Fruit fly (Drosophila melanogaster) whole organism, embryonic: ENCODE results near the gene CG16995.

Experiments used
- Awh ChIP-seq: fragments of 200-800 bp; sonication (Bioruptor generic); IDR thresholded peaks from 2 replicates; pipeline ENCODE4, ENCODE4 v1.3.6; 2022; ENCODE audit warnings: missing biosample characterization, missing genetic modification characterization
- B-H2 ChIP-seq: fragments of 200-800 bp; sonication (Bioruptor generic); optimal IDR thresholded peaks from 2 replicates; lab custom pipeline; 2018; ENCODE audit warnings: missing biosample characterization, mild to moderate bottlenecking, missing genetic modification characterization
- Bteb2 ChIP-seq: fragments of 200-800 bp; sonication (Bioruptor generic); optimal IDR thresholded peaks from 2 replicates; lab custom pipeline; 2016; ENCODE audit warnings: missing biosample characterization, missing genetic modification characterization
- CG11247 ChIP-seq: fragments of 200-800 bp; sonication (Bioruptor generic); IDR thresholded peaks from 2 replicates; pipeline ENCODE4 v1.3.6; 2022; ENCODE audit warnings: missing biosample characterization, missing genetic modification characterization
- CG12391 ChIP-seq: fragments of 200-800 bp; sonication (Bioruptor generic); optimal IDR thresholded peaks from 3 replicates; lab custom pipeline; 2018; ENCODE audit warnings: missing biosample characterization, mild to moderate bottlenecking, missing genetic modification characterization, moderate library complexity
- CG12942 ChIP-seq: fragments of 200-800 bp; sonication (Bioruptor generic); optimal IDR thresholded peaks from 3 replicates; lab custom pipeline; 2016; ENCODE audit warnings: missing biosample characterization, missing genetic modification characterization
- CG14667 ChIP-seq: fragments of 200-800 bp; sonication (Bioruptor generic); IDR thresholded peaks from 2 replicates; pipeline ENCODE4 v1.3.6; 2022; ENCODE audit warnings: missing biosample characterization, missing genetic modification characterization
- CG17359 ChIP-seq: fragments of 200-800 bp; sonication (Bioruptor generic); optimal IDR thresholded peaks from 3 replicates; lab custom pipeline; 2018; ENCODE audit warnings: missing biosample characterization, mild to moderate bottlenecking, missing genetic modification characterization, moderate library complexity
- CG17361 ChIP-seq: fragments of 200-800 bp; sonication (Bioruptor generic); IDR thresholded peaks from 3 replicates; pipeline ENCODE4 v1.3.6; 2022; ENCODE audit warnings: missing biosample characterization, missing genetic modification characterization
- CG18262 ChIP-seq: fragments of 200-800 bp; optimal IDR thresholded peaks from 3 replicates; lab custom pipeline; 2019; ENCODE audit warnings: missing biosample characterization, mild to moderate bottlenecking, missing genetic modification characterization, moderate library complexity
- CG2116 ChIP-seq: fragments of 200-800 bp; sonication (Bioruptor generic); optimal IDR thresholded peaks from 3 replicates; lab custom pipeline; 2018; ENCODE audit warnings: missing biosample characterization, mild to moderate bottlenecking, missing genetic modification characterization
- CG34376 ChIP-seq: fragments of 200-800 bp; sonication (Bioruptor generic); optimal IDR thresholded peaks from 2 replicates; lab custom pipeline; 2018; ENCODE audit warnings: missing biosample characterization, mild to moderate bottlenecking, missing genetic modification characterization
- CG3726 ChIP-seq: fragments of 200-800 bp; sonication (Bioruptor generic); IDR thresholded peaks from 3 replicates; pipeline ENCODE4, ENCODE4 v1.3.6; 2022; ENCODE audit warnings: missing biosample characterization, missing genetic modification characterization
- CG4360 ChIP-seq: fragments of 200-800 bp; sonication (Bioruptor generic); IDR thresholded peaks from 2 replicates; pipeline ENCODE4 v1.3.6; 2022; ENCODE audit warnings: missing biosample characterization, missing genetic modification characterization
- CG4730 ChIP-seq: fragments of 200-800 bp; sonication (Bioruptor generic); IDR thresholded peaks from 2 replicates; pipeline ENCODE4 v1.3.6; 2022; ENCODE audit warnings: missing biosample characterization, missing genetic modification characterization
- CG6813 ChIP-seq: fragments of 200-800 bp; sonication (Bioruptor generic); optimal IDR thresholded peaks from 2 replicates; lab custom pipeline; 2017; ENCODE audit warnings: missing biosample characterization, missing genetic modification characterization, mild to moderate bottlenecking, moderate library complexity, missing genetic modification reagents
- CG6854 ChIP-seq: fragments of 200-800 bp; sonication (Bioruptor generic); optimal IDR thresholded peaks from 3 replicates; lab custom pipeline; 2017; ENCODE audit warnings: missing biosample characterization, mild to moderate bottlenecking, missing genetic modification characterization
- CG7271 ChIP-seq: fragments of 200-800 bp; sonication (Bioruptor generic); optimal IDR thresholded peaks from 2 replicates; lab custom pipeline; 2018; ENCODE audit warnings: missing biosample characterization, mild to moderate bottlenecking, missing genetic modification characterization, moderate library complexity
- CG8478 ChIP-seq: fragments of >200 bp; optimal IDR thresholded peaks from 2 replicates; lab custom pipeline; 2018
- CTCF ChIP-seq: fragments of 200-800 bp; sonication (Bioruptor generic); optimal IDR thresholded peaks from 2 replicates; lab custom pipeline; 2017; ENCODE audit warnings: missing biosample characterization, mild to moderate bottlenecking, missing genetic modification characterization, moderate library complexity
- Dfd ChIP-seq, 2 experiments: fragments of >200 bp; optimal IDR thresholded peaks; 2 replicates each; lab custom pipeline; 2017; ENCODE audit warnings: missing biosample characterization in 2 of 2, missing genetic modification characterization in 2 of 2
- Ets97D ChIP-seq: fragments of 200-800 bp; sonication (Bioruptor generic); optimal IDR thresholded peaks from 3 replicates; lab custom pipeline; 2016; ENCODE audit warnings: missing biosample characterization, missing genetic modification characterization
- Fer1 ChIP-seq: fragments of 200-800 bp; sonication (Bioruptor generic); optimal IDR thresholded peaks from 2 replicates; lab custom pipeline; 2017; ENCODE audit warnings: missing biosample characterization, mild to moderate bottlenecking, missing genetic modification characterization
- HmgZ ChIP-seq: fragments of 200-800 bp; sonication (Bioruptor generic); optimal IDR thresholded peaks from 2 replicates; lab custom pipeline; 2018; ENCODE audit warnings: missing biosample characterization, mild to moderate bottlenecking, missing genetic modification characterization
- Hmx ChIP-seq: fragments of 200-800 bp; sonication (Bioruptor generic); optimal IDR thresholded peaks from 2 replicates; lab custom pipeline; 2016; ENCODE audit warnings: missing biosample characterization, missing genetic modification characterization
- Hr51 ChIP-seq, 2 experiments: fragments of 200-800 bp; sonication (Bioruptor generic); optimal IDR thresholded peaks; 2 replicates in 1 of 2; 3 replicates in 1 of 2; lab custom pipeline; 2016 to 2018; ENCODE audit warnings: missing biosample characterization in 2 of 2, missing genetic modification characterization in 2 of 2, mild to moderate bottlenecking in 1 of 2, moderate library complexity in 1 of 2
- Meics ChIP-seq: fragments of 200-800 bp; sonication (Bioruptor generic); optimal IDR thresholded peaks from 2 replicates; lab custom pipeline; 2017; ENCODE audit warnings: missing biosample characterization, mild to moderate bottlenecking, missing genetic modification characterization
- Side ChIP-seq: fragments of 200-800 bp; sonication (Bioruptor generic); optimal IDR thresholded peaks from 2 replicates; lab custom pipeline; 2016; ENCODE audit warnings: missing biosample characterization, missing genetic modification characterization
- al ChIP-seq: fragments of 200-800 bp; sonication (Bioruptor generic); IDR thresholded peaks from 2 replicates; pipeline ENCODE4 v1.3.6; 2022; ENCODE audit warnings: missing biosample characterization, missing genetic modification characterization
- chm ChIP-seq: fragments of 200-800 bp; sonication (Bioruptor generic); IDR thresholded peaks from 2 replicates; pipeline ENCODE4 v1.3.6; 2022; ENCODE audit warnings: missing biosample characterization, missing genetic modification characterization
- corto ChIP-seq: fragments of 200-800 bp; sonication (Bioruptor generic); optimal IDR thresholded peaks from 2 replicates; lab custom pipeline; 2016; ENCODE audit warnings: missing biosample characterization, mild to moderate bottlenecking, missing genetic modification characterization, moderate library complexity
- cwo ChIP-seq: fragments of 200-800 bp; sonication (Bioruptor generic); optimal IDR thresholded peaks from 3 replicates; lab custom pipeline; 2017; ENCODE audit warnings: missing biosample characterization, missing genetic modification characterization, mild to moderate bottlenecking, moderate library complexity, missing genetic modification reagents
- dm ChIP-seq: fragments of 200-800 bp; sonication (Bioruptor generic); optimal IDR thresholded peaks from 3 replicates; lab custom pipeline; 2016; ENCODE audit warnings: missing biosample characterization, missing genetic modification characterization
- ems ChIP-seq: fragments of 200-800 bp; sonication (Bioruptor generic); optimal IDR thresholded peaks from 3 replicates; lab custom pipeline; 2016; ENCODE audit warnings: missing biosample characterization, missing genetic modification characterization
- fd102C ChIP-seq: fragments of 200-800 bp; sonication (Bioruptor generic); optimal IDR thresholded peaks from 2 replicates; lab custom pipeline; 2018; ENCODE audit warnings: missing biosample characterization, mild to moderate bottlenecking, missing genetic modification characterization, moderate library complexity
- gce ChIP-seq: fragments of 200-800 bp; sonication (Bioruptor generic); IDR thresholded peaks from 3 replicates; pipeline ENCODE4 v1.3.6; 2022; ENCODE audit warnings: missing biosample characterization, missing genetic modification characterization
- hb ChIP-seq: fragments of 200-800 bp; sonication (Bioruptor generic); IDR thresholded peaks from 3 replicates; pipeline ENCODE4 v1.3.6; 2022; ENCODE audit warnings: missing biosample characterization, missing genetic modification characterization; ENCODE audit not compliant: partially characterized antibody
- jing ChIP-seq: fragments of 200-800 bp; sonication (Bioruptor generic); optimal IDR thresholded peaks from 2 replicates; lab custom pipeline; 2018; ENCODE audit warnings: missing biosample characterization, mild to moderate bottlenecking, missing genetic modification characterization
- klu ChIP-seq: fragments of 200-800 bp; sonication (Bioruptor generic); IDR thresholded peaks from 2 replicates; pipeline ENCODE4 v1.3.6; 2022; ENCODE audit warnings: missing biosample characterization, missing genetic modification characterization
- pb ChIP-seq: fragments of 200-800 bp; sonication (Bioruptor generic); optimal IDR thresholded peaks from 3 replicates; lab custom pipeline; 2016; ENCODE audit warnings: missing biosample characterization, missing genetic modification characterization
- repo ChIP-seq: fragments of 200-800 bp; sonication (Bioruptor generic); optimal IDR thresholded peaks from 2 replicates; lab custom pipeline; 2016; ENCODE audit warnings: missing biosample characterization, missing genetic modification characterization
- ro ChIP-seq: fragments of 200-800 bp; sonication (Bioruptor generic); IDR thresholded peaks from 2 replicates; pipeline ENCODE4 v1.3.6; 2022; ENCODE audit warnings: missing biosample characterization, missing genetic modification characterization
- sc ChIP-seq, 3 experiments: fragments of >200 bp in 2 of 3; fragments of 200-800 bp in 1 of 3; sonication (Bioruptor generic) in 1 of 3; optimal IDR thresholded peaks; 2 replicates in 2 of 3; 3 replicates in 1 of 3; lab custom pipeline; 2017; ENCODE audit warnings: mild to moderate bottlenecking in 1 of 3, missing biosample characterization in 1 of 3, missing genetic modification characterization in 1 of 3, missing genetic modification reagents in 1 of 3
- sens ChIP-seq: fragments of 200-800 bp; sonication (Bioruptor generic); peaks from one replicate; lab custom pipeline; 2016; ENCODE audit warnings: missing biosample characterization, missing genetic modification characterization
- seq ChIP-seq: fragments of 200-800 bp; sonication (Bioruptor generic); IDR thresholded peaks from 2 replicates; pipeline ENCODE4 v1.3.6; 2022; ENCODE audit warnings: missing biosample characterization, missing genetic modification characterization
- sima ChIP-seq: fragments of 200-800 bp; sonication (Bioruptor generic); optimal IDR thresholded peaks from 2 replicates; lab custom pipeline; 2016; ENCODE audit warnings: missing biosample characterization, missing genetic modification characterization
- so ChIP-seq: fragments of 200-800 bp; sonication (Bioruptor generic); IDR thresholded peaks from 3 replicates; pipeline ENCODE4 v1.3.6; 2022; ENCODE audit warnings: missing biosample characterization, missing genetic modification characterization
- tap ChIP-seq: fragments of 200-800 bp; optimal IDR thresholded peaks from 3 replicates; lab custom pipeline; 2019; ENCODE audit warnings: missing biosample characterization, mild to moderate bottlenecking, missing genetic modification characterization, moderate library complexity
- trem ChIP-seq: fragments of 200-800 bp; optimal IDR thresholded peaks from 3 replicates; lab custom pipeline; 2019; ENCODE audit warnings: missing biosample characterization, mild to moderate bottlenecking, missing genetic modification characterization, moderate library complexity
- trh ChIP-seq: fragments of 200-800 bp; sonication (Bioruptor generic); optimal IDR thresholded peaks from 2 replicates; lab custom pipeline; 2016; ENCODE audit warnings: missing biosample characterization, missing genetic modification characterization
- ttk ChIP-seq: fragments of 200-800 bp; sonication (Bioruptor generic); IDR thresholded peaks from 2 replicates; pipeline ENCODE4 v2.1.2; 2022; ENCODE audit warnings: missing biosample characterization, missing genetic modification characterization
- tx ChIP-seq: fragments of 200-800 bp; sonication (Bioruptor generic); optimal IDR thresholded peaks from 2 replicates; lab custom pipeline; 2016; ENCODE audit warnings: missing biosample characterization, missing genetic modification characterization
- vvl ChIP-seq: fragments of 200-800 bp; sonication (Bioruptor generic); IDR thresholded peaks from 2 replicates; pipeline ENCODE4 v1.3.6; 2022; ENCODE audit warnings: missing biosample characterization, missing genetic modification characterization

The CG16995 gene

dm6 chr2L:2357228-2357656, 49.5 kb downstream of the CG16995 start, which contains the start of gene CG9967 (continued):
- no peak for TF ChIP-seq jing (GFP tag; lab: Kevin White, UChicago)
- TF ChIP-seq chm (GFP tag; lab: Robert Waterston, UW) = no peak
- TF ChIP-seq fd102C = no peak
- no peak for TF ChIP-seq Hmx (GFP tag; lab: Kevin White, UChicago)
- no peak for TF ChIP-seq Awh (GFP tag; lab: Robert Waterston, UW)
- no peak for TF ChIP-seq Meics (GFP tag; lab: Kevin White, UChicago)
- peak; percentile 29 for TF ChIP-seq Ets97D (GFP tag; lab: Kevin White, UChicago)
- no peak for TF ChIP-seq repo (GFP tag; lab: Kevin White, UChicago)
- TF ChIP-seq pb = no peak
- TF ChIP-seq CG18262 (tag; lab: Kevin White, UChicago) = no peak
- no peak for TF ChIP-seq Side (GFP tag; lab: Kevin White, UChicago)
- TF ChIP-seq CG17361 (GFP tag; lab: Robert Waterston, UW) = peak; percentile 24; the same call in 1 of the 3 replicates
- no peak for TF ChIP-seq B-H2 (GFP tag; lab: Kevin White, UChicago)
- no peak for TF ChIP-seq ttk
- TF ChIP-seq ems (GFP tag; lab: Kevin White, UChicago) = no peak
- no peak for TF ChIP-seq CTCF (GFP tag; lab: Kevin White, UChicago)
- TF ChIP-seq CG8478 (lab: Kevin White, UChicago) = no peak
- TF ChIP-seq sc (optimal IDR thresholded peaks at IDR 0.05; lab: Kevin White, UChicago) = no peak
- TF ChIP-seq sc (GFP tag; optimal IDR thresholded peaks at IDR 0.05; lab: Kevin White, UChicago) = no peak
- no peak for TF ChIP-seq dm (GFP tag; lab: Kevin White, UChicago)
- peak; percentile 50 for TF ChIP-seq CG2116 (GFP tag; lab: Kevin White, UChicago)
- TF ChIP-seq corto (GFP tag; lab: Kevin White, UChicago) = no peak
- TF ChIP-seq so = no peak
- TF ChIP-seq klu (GFP tag; lab: Robert Waterston, UW) = no peak
- TF ChIP-seq CG6813 = no peak
- TF ChIP-seq Hr51 (GFP tag; optimal IDR thresholded peaks at IDR 0.05; lab: Kevin White, UChicago) = no peak
- no peak for TF ChIP-seq trh (GFP tag; lab: Kevin White, UChicago)
- TF ChIP-seq CG17359 (tag; lab: Kevin White, UChicago) = no peak
- no peak for TF ChIP-seq sens (GFP tag; lab: Kevin White, UChicago)
- TF ChIP-seq tx (GFP tag; lab: Kevin White, UChicago) = no peak
- TF ChIP-seq seq = no peak
- no peak for TF ChIP-seq hb
- TF ChIP-seq al = no peak
- TF ChIP-seq gce (GFP tag; lab: Robert Waterston, UW) = no peak
- no peak for TF ChIP-seq Dfd (GFP tag; optimal IDR thresholded peaks at IDR 0.05; lab: Kevin White, UChicago)
- no peak for TF ChIP-seq CG4360
- TF ChIP-seq CG14667 (GFP tag; lab: Robert Waterston, UW) = no peak
- TF ChIP-seq CG4730 (GFP tag; lab: Robert Waterston, UW) = no peak
- TF ChIP-seq CG34376 (GFP tag; lab: Kevin White, UChicago) = no peak
- no peak for TF ChIP-seq vvl (GFP tag; lab: Robert Waterston, UW)
- TF ChIP-seq cwo (GFP tag; lab: Kevin White, UChicago) = no peak
- TF ChIP-seq CG3726 (GFP tag; lab: Robert Waterston, UW) = no peak
- no peak for TF ChIP-seq CG11247
- TF ChIP-seq ro = no peak
- TF ChIP-seq Fer1 (GFP tag; lab: Kevin White, UChicago) = peak; percentile 31
- no peak for TF ChIP-seq CG12942 (GFP tag; lab: Kevin White, UChicago)
- TF ChIP-seq CG12391 (tag; lab: Kevin White, UChicago) = peak; percentile 43
- no peak for TF ChIP-seq tap (tag; lab: Kevin White, UChicago)
- TF ChIP-seq CG6854 = no peak
- TF ChIP-seq Bteb2 (GFP tag; lab: Kevin White, UChicago) = no peak
- TF ChIP-seq trem = peak; percentile 99
- TF ChIP-seq CG7271 (tag; lab: Kevin White, UChicago) = no peak
- TF ChIP-seq sima (GFP tag; lab: Kevin White, UChicago) = no peak
- TF ChIP-seq HmgZ (tag; lab: Kevin White, UChicago) = peak; percentile 12
